Fruit fly (Drosophila melanogaster): ENCODE data around the gene Sfp24Bc.

- TF ChIP-seq CG4496 (GFP tag; IDR thresholded peaks at IDR 0.05), result peak; percentile 49; the same call in 1 of the 3 replicates
- no peak for TF ChIP-seq CG13204 (GFP tag; optimal IDR thresholded peaks at IDR 0.05)
- peak; percentile 47 for TF ChIP-seq Pif1A (GFP tag; optimal IDR thresholded peaks at IDR 0.05)
Observed at dm6 chr2L:3645339-3645738, 25.0 kb downstream of the Sfp24Bc start.

Measured in whole organism, pupa.